Fruit fly (Drosophila melanogaster) whole organism, embryonic: ENCODE results near the gene tj.

ENCODE experiments used
- Ada2b ChIP-seq: fragments of 200-800 bp; sonication (Bioruptor generic); IDR thresholded peaks from 2 replicates; pipeline ENCODE4 v1.3.6; 2022; ENCODE audit warnings: missing biosample characterization, missing genetic modification characterization
- Antp ChIP-seq: fragments of 200-800 bp; sonication (Bioruptor generic); optimal IDR thresholded peaks from 3 replicates; lab custom pipeline; 2016; ENCODE audit warnings: missing biosample characterization, missing genetic modification characterization
- CG1024 ChIP-seq: fragments of 200-800 bp; sonication (Bioruptor generic); IDR thresholded peaks from 2 replicates; pipeline ENCODE4 v1.3.6; 2022; ENCODE audit warnings: missing biosample characterization, missing genetic modification characterization
- CG11723 ChIP-seq: fragments of 200-800 bp; sonication (Bioruptor generic); optimal IDR thresholded peaks from 2 replicates; lab custom pipeline; 2017; ENCODE audit warnings: missing biosample characterization, mild to moderate bottlenecking, missing genetic modification characterization
- CG12299 ChIP-seq: fragments of 200-800 bp; sonication (Bioruptor generic); optimal IDR thresholded peaks from 2 replicates; lab custom pipeline; 2018; ENCODE audit warnings: missing biosample characterization, mild to moderate bottlenecking, missing genetic modification characterization
- CG12659 ChIP-seq: fragments of 200-800 bp; sonication (Bioruptor generic); optimal IDR thresholded peaks from 3 replicates; lab custom pipeline; 2017; ENCODE audit warnings: mild to moderate bottlenecking, missing biosample characterization, missing genetic modification reagents, missing genetic modification characterization
- CG16813 ChIP-seq: fragments of 200-800 bp; sonication (Bioruptor generic); IDR thresholded peaks from 3 replicates; pipeline ENCODE4 v1.3.6; 2022; ENCODE audit warnings: missing biosample characterization, missing genetic modification characterization; ENCODE audit not compliant: partially characterized antibody
- CG2202 ChIP-seq: fragments of 200-800 bp; sonication (Bioruptor generic); optimal IDR thresholded peaks from 2 replicates; lab custom pipeline; 2018; ENCODE audit warnings: missing biosample characterization, mild to moderate bottlenecking, missing genetic modification characterization
- CG31388 ChIP-seq: fragments of 200-800 bp; sonication (Bioruptor generic); optimal IDR thresholded peaks from 2 replicates; lab custom pipeline; 2016; ENCODE audit warnings: missing biosample characterization, missing genetic modification characterization
- CG32767 ChIP-seq: fragments of 200-800 bp; sonication (Bioruptor generic); IDR thresholded peaks from 2 replicates; pipeline ENCODE4 v1.3.6; 2022; ENCODE audit warnings: missing biosample characterization, missing genetic modification characterization
- CG3847 ChIP-seq: fragments of 200-800 bp; sonication (Bioruptor generic); IDR thresholded peaks from 2 replicates; pipeline ENCODE4 v1.3.6; 2022; ENCODE audit warnings: missing biosample characterization, missing genetic modification characterization
- CG42726 ChIP-seq: fragments of 200-800 bp; sonication (Bioruptor generic); IDR thresholded peaks from 2 replicates; pipeline ENCODE4 v1.3.6; 2022; ENCODE audit warnings: missing biosample characterization, missing genetic modification characterization; ENCODE audit not compliant: partially characterized antibody
- CG4424 ChIP-seq: fragments of 200-800 bp; sonication (Bioruptor generic); optimal IDR thresholded peaks from 3 replicates; lab custom pipeline; 2016; ENCODE audit warnings: missing biosample characterization, missing genetic modification characterization
- CG5245 ChIP-seq: fragments of 200-800 bp; sonication (Bioruptor generic); optimal IDR thresholded peaks from 3 replicates; lab custom pipeline; 2016; ENCODE audit warnings: missing biosample characterization, missing genetic modification characterization
- CG6689 ChIP-seq: fragments of 200-800 bp; sonication (Bioruptor generic); IDR thresholded peaks from 2 replicates; pipeline ENCODE4 v1.3.6; 2022; ENCODE audit warnings: missing biosample characterization, missing genetic modification characterization
- CG7372 ChIP-seq: fragments of 200-800 bp; sonication (Bioruptor generic); IDR thresholded peaks from 2 replicates; pipeline ENCODE4 v1.3.6; 2022; ENCODE audit warnings: missing biosample characterization, missing genetic modification characterization
- CG7556 ChIP-seq: fragments of 200-800 bp; sonication (Bioruptor generic); optimal IDR thresholded peaks from 2 replicates; lab custom pipeline; 2017; ENCODE audit warnings: missing biosample characterization, mild to moderate bottlenecking, missing genetic modification characterization
- CG7928 ChIP-seq: fragments of 200-800 bp; sonication (Bioruptor generic); optimal IDR thresholded peaks from 2 replicates; lab custom pipeline; 2017; ENCODE audit warnings: missing biosample characterization, mild to moderate bottlenecking, missing genetic modification characterization
- CG9215 ChIP-seq: fragments of 200-800 bp; sonication (Bioruptor generic); IDR thresholded peaks from 2 replicates; pipeline ENCODE4 v1.3.6; 2022; ENCODE audit warnings: missing biosample characterization, missing genetic modification characterization
- CG9817 ChIP-seq: fragments of 200-800 bp; sonication (Bioruptor generic); optimal IDR thresholded peaks from 2 replicates; lab custom pipeline; 2018; ENCODE audit warnings: missing biosample characterization, mild to moderate bottlenecking, missing genetic modification characterization, moderate library complexity
- CG9876 ChIP-seq: fragments of 200-800 bp; sonication (Bioruptor generic); optimal IDR thresholded peaks from 2 replicates; lab custom pipeline; 2016; ENCODE audit warnings: missing biosample characterization, missing genetic modification characterization
- Dbx ChIP-seq: fragments of 200-800 bp; sonication (Bioruptor generic); IDR thresholded peaks from 3 replicates; pipeline ENCODE4 v1.3.6; 2022; ENCODE audit warnings: missing biosample characterization, missing genetic modification characterization
- Dp ChIP-seq: fragments of 200-800 bp; sonication (Bioruptor generic); optimal IDR thresholded peaks from 2 replicates; lab custom pipeline; 2018; ENCODE audit warnings: missing biosample characterization, mild to moderate bottlenecking, missing genetic modification characterization, moderate library complexity
- Myb ChIP-seq: fragments of 200-800 bp; sonication (Bioruptor generic); optimal IDR thresholded peaks from 2 replicates; lab custom pipeline; 2016; ENCODE audit warnings: missing biosample characterization, missing genetic modification characterization
- Nf-YB ChIP-seq: fragments of 200-800 bp; sonication (Bioruptor generic); optimal IDR thresholded peaks from 3 replicates; lab custom pipeline; 2019; ENCODE audit warnings: missing biosample characterization, mild to moderate bottlenecking, missing genetic modification characterization, moderate library complexity
- Sry-β ChIP-seq: fragments of 200-800 bp; sonication (Bioruptor generic); optimal IDR thresholded peaks from 2 replicates; lab custom pipeline; 2018; ENCODE audit warnings: missing biosample characterization, mild to moderate bottlenecking, missing genetic modification characterization, moderate library complexity
- Xbp1 ChIP-seq: fragments of 200-800 bp; sonication (Bioruptor generic); optimal IDR thresholded peaks from 3 replicates; lab custom pipeline; 2016; ENCODE audit warnings: missing biosample characterization, mild to moderate bottlenecking, missing genetic modification characterization
- Xrp1 ChIP-seq: fragments of 200-800 bp; sonication (Bioruptor generic); IDR thresholded peaks from 2 replicates; pipeline ENCODE4 v1.3.6; 2022; ENCODE audit warnings: missing biosample characterization, missing genetic modification characterization
- amos ChIP-seq: fragments of 200-800 bp; sonication (Bioruptor generic); IDR thresholded peaks from 2 replicates; pipeline ENCODE4 v1.3.6; 2022; ENCODE audit warnings: missing biosample characterization, missing genetic modification characterization; ENCODE audit not compliant: partially characterized antibody
- ap ChIP-seq: fragments of 200-800 bp; sonication (Bioruptor generic); IDR thresholded peaks from 2 replicates; pipeline ENCODE4 v1.3.6; 2022; ENCODE audit warnings: missing biosample characterization, missing genetic modification characterization
- ash1 ChIP-seq: fragments of 200-800 bp; sonication (Bioruptor generic); optimal IDR thresholded peaks from 2 replicates; lab custom pipeline; 2018; ENCODE audit warnings: missing biosample characterization, mild to moderate bottlenecking, missing genetic modification characterization
- bsh ChIP-seq, 2 experiments: fragments of 200-800 bp; sonication (Bioruptor generic); optimal IDR thresholded peaks; 2 replicates each; lab custom pipeline; 2017 to 2018; ENCODE audit warnings: mild to moderate bottlenecking in 2 of 2, missing biosample characterization in 2 of 2, missing genetic modification characterization in 2 of 2, moderate library complexity in 1 of 2
- chinmo ChIP-seq: fragments of 200-800 bp; sonication (Bioruptor generic); IDR thresholded peaks from 4 replicates; pipeline ENCODE4 v1.3.6; 2022; ENCODE audit warnings: missing biosample characterization, missing genetic modification characterization; ENCODE audit not compliant: partially characterized antibody
- ci ChIP-seq: fragments of 200-800 bp; sonication (Bioruptor generic); IDR thresholded peaks from 3 replicates; pipeline ENCODE4 v1.3.6; 2022; ENCODE audit warnings: missing biosample characterization, missing genetic modification characterization
- crc ChIP-seq: fragments of 200-800 bp; sonication (Bioruptor generic); optimal IDR thresholded peaks from 2 replicates; lab custom pipeline; 2016; ENCODE audit warnings: missing biosample characterization, missing genetic modification characterization
- croc ChIP-seq: fragments of 200-800 bp; sonication (Bioruptor generic); conservative IDR thresholded peaks from 3 replicates; pipeline ENCODE4 v1.3.6; 2022; ENCODE audit warnings: missing biosample characterization, missing genetic modification characterization
- exex ChIP-seq: fragments of 200-800 bp; sonication (Bioruptor generic); optimal IDR thresholded peaks from 4 replicates; lab custom pipeline; 2018; ENCODE audit warnings: missing biosample characterization, mild to moderate bottlenecking, missing genetic modification characterization, moderate library complexity
- hbn ChIP-seq: fragments of 200-800 bp; sonication (Bioruptor generic); IDR thresholded peaks from 2 replicates; pipeline ENCODE4 v1.3.6; 2022; ENCODE audit warnings: missing biosample characterization, missing genetic modification characterization; ENCODE audit not compliant: partially characterized antibody
- hth ChIP-seq: fragments of >200 bp; optimal IDR thresholded peaks from 2 replicates; lab custom pipeline; 2017; ENCODE audit warnings: inconsistent platforms
- nerfin-2 ChIP-seq: fragments of 200-800 bp; sonication (Bioruptor generic); IDR thresholded peaks from 2 replicates; pipeline ENCODE4 v1.3.6; 2022; ENCODE audit warnings: missing biosample characterization, missing genetic modification characterization; ENCODE audit not compliant: partially characterized antibody
- nmo ChIP-seq: fragments of 200-800 bp; sonication (Bioruptor generic); optimal IDR thresholded peaks from 2 replicates; lab custom pipeline; 2018; ENCODE audit warnings: missing biosample characterization, mild to moderate bottlenecking, missing genetic modification characterization, moderate library complexity
- sc ChIP-seq, 3 experiments: fragments of >200 bp in 2 of 3; fragments of 200-800 bp in 1 of 3; sonication (Bioruptor generic) in 1 of 3; optimal IDR thresholded peaks; 2 replicates in 2 of 3; 3 replicates in 1 of 3; lab custom pipeline; 2017; ENCODE audit warnings: mild to moderate bottlenecking in 1 of 3, missing biosample characterization in 1 of 3, missing genetic modification characterization in 1 of 3, missing genetic modification reagents in 1 of 3
- sisA ChIP-seq: fragments of 200-800 bp; sonication (Bioruptor generic); IDR thresholded peaks from 2 replicates; pipeline ENCODE4 v1.3.6; 2022; ENCODE audit warnings: missing biosample characterization, missing genetic modification characterization
- sob ChIP-seq: fragments of 200-800 bp; sonication (Bioruptor generic); IDR thresholded peaks from 2 replicates; pipeline ENCODE4 v1.3.6; 2022; ENCODE audit warnings: missing biosample characterization, missing genetic modification characterization
- stwl ChIP-seq: fragments of 200-800 bp; sonication (Bioruptor generic); optimal IDR thresholded peaks from 3 replicates; lab custom pipeline; 2018; ENCODE audit warnings: missing biosample characterization, mild to moderate bottlenecking, missing genetic modification characterization, moderate library complexity
- tgo ChIP-seq: fragments of 200-800 bp; sonication (Bioruptor generic); IDR thresholded peaks from 3 replicates; pipeline ENCODE4 v1.3.6; 2022; ENCODE audit warnings: missing biosample characterization, missing genetic modification characterization
- tin ChIP-seq: fragments of 200-800 bp; sonication (Bioruptor generic); optimal IDR thresholded peaks from 3 replicates; lab custom pipeline; 2016; ENCODE audit warnings: missing biosample characterization, missing genetic modification characterization
- vvl ChIP-seq: fragments of 200-800 bp; sonication (Bioruptor generic); IDR thresholded peaks from 2 replicates; pipeline ENCODE4 v1.3.6; 2022; ENCODE audit warnings: missing biosample characterization, missing genetic modification characterization

The tj gene

DNA sequence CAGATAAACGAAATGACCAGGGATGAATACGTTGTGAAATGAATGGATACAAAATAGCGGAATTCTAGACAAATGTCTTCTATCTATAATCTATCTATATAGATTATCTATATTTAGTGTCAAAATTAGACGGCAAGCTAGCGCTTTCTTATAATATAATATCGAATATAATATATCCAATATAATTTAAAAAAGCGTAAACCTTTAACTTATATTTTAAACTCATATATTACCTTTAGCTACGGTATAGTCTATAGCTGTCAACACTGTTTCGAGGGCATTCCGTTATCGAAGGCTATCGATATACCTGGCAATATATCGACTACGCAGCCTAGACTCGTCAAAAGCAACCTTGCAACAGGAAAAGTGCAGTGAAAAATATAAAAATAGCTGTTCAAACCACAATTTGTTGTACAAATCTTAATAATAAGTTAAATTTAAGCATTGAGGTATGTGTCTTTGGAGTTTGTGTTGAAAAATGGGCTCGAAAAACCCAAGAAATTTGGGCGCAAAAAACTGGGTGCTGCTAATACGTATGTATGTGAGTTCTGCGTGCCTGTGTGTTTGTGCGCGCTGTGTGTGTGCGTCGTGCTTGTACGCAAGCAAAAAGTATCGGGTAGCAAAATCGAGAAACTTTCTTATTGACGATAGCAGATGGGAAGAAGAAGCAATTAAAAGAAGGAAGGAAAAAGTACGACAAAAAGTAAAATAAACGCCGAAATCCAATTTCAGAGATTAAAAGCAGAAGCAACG, 29.0 kb downstream of the tj start, which contains the start of the genes swm and Ctu2 (continued):
- TF ChIP-seq exex, result peak; percentile 50
- peak; percentile 88 for TF ChIP-seq CG7928 (GFP tag; lab: Kevin White, UChicago)
- peak; percentile 57 for TF ChIP-seq CG7556 (GFP tag; lab: Kevin White, UChicago)
- TF ChIP-seq CG2202 (tag; lab: Kevin White, UChicago), result peak; percentile 40
- peak; percentile 67 for TF ChIP-seq CG4424 (GFP tag; lab: Kevin White, UChicago)
- 0 out of 2 replicates have a peak, but pooled peaks have one; percentile 26 for TF ChIP-seq CG32767
- TF ChIP-seq sob (GFP tag; lab: Robert Waterston, UW), result peak; percentile 60
- TF ChIP-seq Xrp1 (GFP tag; lab: Robert Waterston, UW), result peak; percentile 72
- no peak for TF ChIP-seq sc (optimal IDR thresholded peaks at IDR 0.05; lab: Kevin White, UChicago)
- TF ChIP-seq sc (GFP tag; optimal IDR thresholded peaks at IDR 0.05; lab: Kevin White, UChicago), result no peak
- TF ChIP-seq Myb, result no peak
- peak; percentile 68 for TF ChIP-seq Xbp1
- TF ChIP-seq Dp (GFP tag; lab: Kevin White, UChicago), result peak; percentile 6
- TF ChIP-seq CG5245, result no peak
- TF ChIP-seq CG9876 (GFP tag; lab: Kevin White, UChicago), result no peak
- TF ChIP-seq stwl, result peak; percentile 61
- peak; percentile 78 for TF ChIP-seq CG16813 (GFP tag; lab: Robert Waterston, UW)
- no peak for TF ChIP-seq CG31388 (GFP tag; lab: Kevin White, UChicago)
- 0 out of 2 replicates have a peak, but pooled peaks have one; percentile 11 for TF ChIP-seq CG42726
- peak; percentile 66 for TF ChIP-seq CG3847 (GFP tag; lab: Robert Waterston, UW)
- peak; percentile 82 for TF ChIP-seq CG12659 (GFP tag; lab: Kevin White, UChicago)
- TF ChIP-seq CG9215 (GFP tag; lab: Robert Waterston, UW), result peak; percentile 72
- peak; percentile 61 for TF ChIP-seq tin (GFP tag; lab: Kevin White, UChicago)
- 0 out of 2 replicates have a peak, but pooled peaks have one; percentile 50 for TF ChIP-seq nerfin-2 (GFP tag; lab: Robert Waterston, UW)
- TF ChIP-seq ci, result 0 out of 3 replicates have a peak, but pooled peaks have one; percentile 10
- TF ChIP-seq CG6689 (GFP tag; lab: Robert Waterston, UW), result peak; percentile 68
- TF ChIP-seq CG11723 (GFP tag; lab: Kevin White, UChicago), result peak; percentile 18
- peak; percentile 57; the same call in 1 of the 2 replicates for TF ChIP-seq CG7372 (GFP tag; lab: Robert Waterston, UW)
- peak; percentile 79 for TF ChIP-seq CG9817 (tag; lab: Kevin White, UChicago)
- peak in 1 of 2 experiments; percentile 67 for TF ChIP-seq bsh (GFP tag; optimal IDR thresholded peaks at IDR 0.05; lab: Kevin White, UChicago)
- peak; percentile 29; the same call in 1 of the 3 replicates for TF ChIP-seq croc
- no peak for TF ChIP-seq ash1
- TF ChIP-seq Dbx (GFP tag; lab: Robert Waterston, UW), result peak; percentile 62
- peak; percentile 66 for TF ChIP-seq hbn (GFP tag; lab: Robert Waterston, UW)
- TF ChIP-seq vvl (GFP tag; lab: Robert Waterston, UW), result peak; percentile 54
- TF ChIP-seq Ada2b (GFP tag; lab: Robert Waterston, UW), result peak; percentile 54; the same call in 1 of the 2 replicates
- peak; percentile 94 for TF ChIP-seq Sry-β
- TF ChIP-seq CG1024, result no peak
- peak; percentile 83 for TF ChIP-seq nmo
- peak; percentile 67 for TF ChIP-seq amos (GFP tag; lab: Robert Waterston, UW)
- no peak for TF ChIP-seq ap (GFP tag; lab: Robert Waterston, UW)
- peak; percentile 49 for TF ChIP-seq Nf-YB (GFP tag; lab: Kevin White, UChicago)
- TF ChIP-seq Antp (GFP tag; lab: Kevin White, UChicago), result no peak
- TF ChIP-seq crc, result no peak
- no peak for TF ChIP-seq hth (lab: Kevin White, UChicago)
- TF ChIP-seq tgo (GFP tag; lab: Robert Waterston, UW), result peak; percentile 42; the same call in 2 of the 3 replicates
- peak; percentile 13; the same call in 1 of the 2 replicates for TF ChIP-seq sisA (GFP tag; lab: Robert Waterston, UW)
- TF ChIP-seq CG12299 (tag; lab: Kevin White, UChicago), result peak; percentile 60
- TF ChIP-seq chinmo (GFP tag; lab: Robert Waterston, UW), result 0 out of 4 replicates have a peak, but pooled peaks have one; percentile 80
